Worm (Caenorhabditis elegans) whole organism, L2 larva: ENCODE measurements around the gene cept-1.

Source experiments
- R02D3.7 ChIP-seq: fragments of 150-350 bp; optimal IDR thresholded peaks from 2 replicates; lab custom pipeline; 2014; ENCODE audit warnings: missing biosample characterization, missing genetic modification characterization
- ama-1 ChIP-seq: fragments of 150-350 bp; optimal IDR thresholded peaks from 2 replicates; lab custom pipeline; 2018; ENCODE audit warnings: inconsistent platforms
- lin-13 ChIP-seq: fragments of 150-350 bp; optimal IDR thresholded peaks from 2 replicates; lab custom pipeline; 2014; ENCODE audit warnings: missing biosample characterization, missing genetic modification reagents, missing genetic modification characterization
- lin-39 ChIP-seq: fragments of 150-350 bp; optimal IDR thresholded peaks from 2 replicates; lab custom pipeline; 2014; ENCODE audit warnings: missing biosample characterization, missing genetic modification reagents, missing genetic modification characterization
- nhr-77 ChIP-seq: fragments of 150-350 bp; optimal IDR thresholded peaks from 2 replicates; lab custom pipeline; 2014; ENCODE audit warnings: missing biosample characterization, missing genetic modification characterization
- skn-1 ChIP-seq: sonication (generic microtip); optimal IDR thresholded peaks from 2 replicates; lab custom pipeline; 2017; ENCODE audit warnings: missing biosample characterization, missing genetic modification characterization
- unc-62 ChIP-seq: fragments of 150-350 bp; optimal IDR thresholded peaks from 2 replicates; lab custom pipeline; 2014; ENCODE audit warnings: missing biosample characterization, missing genetic modification reagents, missing genetic modification characterization

ce11 chrX:12713014-12713413, 48.9 kb upstream of the cept-1 start:
- no peak for TF ChIP-seq nhr-77 (tag; lab: Kevin White, UChicago)
- TF ChIP-seq skn-1 (tag; lab: Kevin White, UChicago): no peak
- TF ChIP-seq R02D3.7: no peak
- TF ChIP-seq ama-1: no peak
- TF ChIP-seq unc-62 (GFP tag; lab: Kevin White, UChicago): no peak
- TF ChIP-seq lin-39 (tag; lab: Kevin White, UChicago): no peak
- no peak for TF ChIP-seq lin-13 (GFP tag; lab: Kevin White, UChicago)
